Worm (Caenorhabditis elegans): ENCODE results near the gene aakg-5.
"Not testable (repeated sequence)": the region's sequence is repeated elsewhere in the genome, so short reads cannot be mapped to it uniquely, and the experiment has no call there.

Gene aakg-5

ce11 chrII:10008552-10008951, 33.6 kb upstream of the aakg-5 start:
- TF ChIP-seq hmbx-1 (tag; optimal IDR thresholded peaks at IDR 0.05) (no peak), tbx-11 (GFP tag; IDR thresholded peaks at IDR 0.05) (no peak), ceh-13 (GFP tag; optimal IDR thresholded peaks at IDR 0.05) (no peak), B0310.2 (tag; optimal IDR thresholded peaks at IDR 0.05) (no peak), hmg-4 (GFP tag; optimal IDR thresholded peaks at IDR 0.05) (no peak), scrt-1 (GFP tag; IDR thresholded peaks at IDR 0.05) (no peak), flt-1 (GFP tag; IDR thresholded peaks at IDR 0.05) (no peak), ets-7 (tag; optimal IDR thresholded peaks at IDR 0.05) (no peak), pes-1 (GFP tag; IDR thresholded peaks at IDR 0.05) (no peak), F13C5.2 (tag; optimal IDR thresholded peaks at IDR 0.05) (no peak), ama-1 (optimal IDR thresholded peaks at IDR 0.05) (no peak), ceh-36 (tag; optimal IDR thresholded peaks at IDR 0.05) (no peak), tbx-37 (GFP tag; conservative IDR thresholded peaks at IDR 0.05) (no peak), aly-1 (tag; optimal IDR thresholded peaks at IDR 0.05) (no peak), tra-4 (tag; optimal IDR thresholded peaks at IDR 0.05) (no peak), hnd-1 (tag; optimal IDR thresholded peaks at IDR 0.05) (no peak), sea-1 (GFP tag; conservative IDR thresholded peaks at IDR 0.05) (no peak)

- TF ChIP-seq hmg-4 (GFP tag; optimal IDR thresholded peaks at IDR 0.05), result no peak
- no peak for TF ChIP-seq ama-1 (optimal IDR thresholded peaks at IDR 0.05)
- TF ChIP-seq ets-7 (tag; optimal IDR thresholded peaks at IDR 0.05), result no peak
- no peak for TF ChIP-seq ceh-13 (GFP tag; optimal IDR thresholded peaks at IDR 0.05)
- TF ChIP-seq scrt-1 (GFP tag; IDR thresholded peaks at IDR 0.05), result no peak
- no peak for TF ChIP-seq pes-1 (GFP tag; IDR thresholded peaks at IDR 0.05)
- TF ChIP-seq tbx-11 (GFP tag; IDR thresholded peaks at IDR 0.05), result no peak
- TF ChIP-seq hmbx-1 (tag; optimal IDR thresholded peaks at IDR 0.05), result no peak
- no peak for TF ChIP-seq F13C5.2 (tag; optimal IDR thresholded peaks at IDR 0.05)
- TF ChIP-seq ceh-36 (tag; optimal IDR thresholded peaks at IDR 0.05), result no peak
- no peak for TF ChIP-seq aly-1 (tag; optimal IDR thresholded peaks at IDR 0.05)
- no peak for TF ChIP-seq hnd-1 (tag; optimal IDR thresholded peaks at IDR 0.05)
- TF ChIP-seq flt-1 (GFP tag; IDR thresholded peaks at IDR 0.05), result no peak
- TF ChIP-seq tbx-37 (GFP tag; conservative IDR thresholded peaks at IDR 0.05), result no peak
Measured at ce11 chrII:10007917-10008316, 33.0 kb upstream of the aakg-5 start, which contains the start of gene ZK892.5. Gene ZK892.5 (plus strand): TSS chrII:10008217.

- TF ChIP-seq ets-7 (tag; optimal IDR thresholded peaks at IDR 0.05); hnd-1 (tag; optimal IDR thresholded peaks at IDR 0.05); tbx-37 (GFP tag; conservative IDR thresholded peaks at IDR 0.05): not testable (repeated sequence)
Measured at ce11 chrII:10006266-10006665, 31.3 kb upstream of the aakg-5 start, which contains the start of gene ZK892.4. Gene ZK892.4 (plus strand): TSS chrII:10006566.

ce11 chrII:10001546-10001945, 26.6 kb upstream of the aakg-5 start, which contains the start of gene ZK892.3:
Gene ZK892.3 (plus strand): TSS chrII:10001846.
- no peak for TF ChIP-seq ceh-36 (tag; optimal IDR thresholded peaks at IDR 0.05)
- no peak for TF ChIP-seq hmbx-1 (tag; optimal IDR thresholded peaks at IDR 0.05)
- TF ChIP-seq tbx-37 (GFP tag; conservative IDR thresholded peaks at IDR 0.05), result no peak
- TF ChIP-seq ets-7 (tag; optimal IDR thresholded peaks at IDR 0.05), result no peak
- no peak for TF ChIP-seq F13C5.2 (tag; optimal IDR thresholded peaks at IDR 0.05)
- no peak for TF ChIP-seq flt-1 (GFP tag; IDR thresholded peaks at IDR 0.05)
- no peak for TF ChIP-seq scrt-1 (GFP tag; IDR thresholded peaks at IDR 0.05)
- TF ChIP-seq ceh-13 (GFP tag; optimal IDR thresholded peaks at IDR 0.05), result no peak
- no peak for TF ChIP-seq ama-1 (optimal IDR thresholded peaks at IDR 0.05)
- TF ChIP-seq hmg-4 (GFP tag; optimal IDR thresholded peaks at IDR 0.05), result no peak
- no peak for TF ChIP-seq aly-1 (tag; optimal IDR thresholded peaks at IDR 0.05)
- no peak for TF ChIP-seq hnd-1 (tag; optimal IDR thresholded peaks at IDR 0.05)
- no peak for TF ChIP-seq B0310.2 (tag; optimal IDR thresholded peaks at IDR 0.05)
- TF ChIP-seq sea-1 (GFP tag; conservative IDR thresholded peaks at IDR 0.05), result no peak
- TF ChIP-seq tra-4 (tag; optimal IDR thresholded peaks at IDR 0.05), result no peak
- no peak for TF ChIP-seq pes-1 (GFP tag; IDR thresholded peaks at IDR 0.05)

- no peak for TF ChIP-seq sea-1 (GFP tag; conservative IDR thresholded peaks at IDR 0.05)
- TF ChIP-seq hnd-1 (tag; optimal IDR thresholded peaks at IDR 0.05), result no peak
- TF ChIP-seq ceh-13 (GFP tag; optimal IDR thresholded peaks at IDR 0.05), result no peak
- TF ChIP-seq pes-1 (GFP tag; IDR thresholded peaks at IDR 0.05), result no peak
- TF ChIP-seq F13C5.2 (tag; optimal IDR thresholded peaks at IDR 0.05), result no peak
- no peak for TF ChIP-seq tra-4 (tag; optimal IDR thresholded peaks at IDR 0.05)
- TF ChIP-seq B0310.2 (tag; optimal IDR thresholded peaks at IDR 0.05), result no peak
- TF ChIP-seq hmg-4 (GFP tag; optimal IDR thresholded peaks at IDR 0.05), result no peak
- no peak for TF ChIP-seq ceh-36 (tag; optimal IDR thresholded peaks at IDR 0.05)
- no peak for TF ChIP-seq scrt-1 (GFP tag; IDR thresholded peaks at IDR 0.05)
- no peak for TF ChIP-seq aly-1 (tag; optimal IDR thresholded peaks at IDR 0.05)
- no peak for TF ChIP-seq ets-7 (tag; optimal IDR thresholded peaks at IDR 0.05)
- no peak for TF ChIP-seq tbx-37 (GFP tag; conservative IDR thresholded peaks at IDR 0.05)
- TF ChIP-seq flt-1 (GFP tag; IDR thresholded peaks at IDR 0.05), result no peak
Measured at ce11 chrII:10001065-10001464, 26.1 kb upstream of the aakg-5 start, which contains the start of gene nlt-1. Gene nlt-1 (minus strand): TSS chrII:10001142.

ce11 chrII:9994679-9995078, 19.8 kb upstream of the aakg-5 start:
- TF ChIP-seq hnd-1 (tag; optimal IDR thresholded peaks at IDR 0.05), result no peak
- no peak for TF ChIP-seq scrt-1 (GFP tag; IDR thresholded peaks at IDR 0.05)
- TF ChIP-seq hmg-4 (GFP tag; optimal IDR thresholded peaks at IDR 0.05), result no peak
- TF ChIP-seq tbx-37 (GFP tag; conservative IDR thresholded peaks at IDR 0.05), result no peak
- no peak for TF ChIP-seq pes-1 (GFP tag; IDR thresholded peaks at IDR 0.05)
- no peak for TF ChIP-seq sea-1 (GFP tag; conservative IDR thresholded peaks at IDR 0.05)
- no peak for TF ChIP-seq ets-7 (tag; optimal IDR thresholded peaks at IDR 0.05)
- no peak for TF ChIP-seq hmbx-1 (tag; optimal IDR thresholded peaks at IDR 0.05)
- TF ChIP-seq ama-1 (optimal IDR thresholded peaks at IDR 0.05), result no peak
- TF ChIP-seq tbx-11 (GFP tag; IDR thresholded peaks at IDR 0.05), result no peak
- no peak for TF ChIP-seq tra-4 (tag; optimal IDR thresholded peaks at IDR 0.05)
- TF ChIP-seq B0310.2 (tag; optimal IDR thresholded peaks at IDR 0.05), result no peak
- TF ChIP-seq F13C5.2 (tag; optimal IDR thresholded peaks at IDR 0.05), result no peak
- TF ChIP-seq flt-1 (GFP tag; IDR thresholded peaks at IDR 0.05), result no peak
- TF ChIP-seq ceh-36 (tag; optimal IDR thresholded peaks at IDR 0.05), result no peak
- no peak for TF ChIP-seq aly-1 (tag; optimal IDR thresholded peaks at IDR 0.05)

ce11 chrII:9992474-9992873, 17.5 kb upstream of the aakg-5 start:
- no peak for TF ChIP-seq ceh-36 (tag; optimal IDR thresholded peaks at IDR 0.05)

Measured in whole organism, early embryonic.